Worm (Caenorhabditis elegans) whole organism, midembryonic: ENCODE data around the gene srh-265.

Experiments used
- flt-1 ChIP-seq: fragments of 200-800 bp; sonication (Bioruptor generic); IDR thresholded peaks from 2 replicates; pipeline ENCODE4 v1.3.6; 2022; ENCODE audit warnings: missing genetic modification characterization, missing compliant biosample characterization
- klf-2 ChIP-seq: fragments of 200-800 bp; sonication (Bioruptor generic); conservative IDR thresholded peaks from 2 replicates; pipeline ENCODE4 v1.3.6; 2022; ENCODE audit warnings: missing genetic modification reagents, missing genetic modification characterization, missing compliant biosample characterization

DNA sequence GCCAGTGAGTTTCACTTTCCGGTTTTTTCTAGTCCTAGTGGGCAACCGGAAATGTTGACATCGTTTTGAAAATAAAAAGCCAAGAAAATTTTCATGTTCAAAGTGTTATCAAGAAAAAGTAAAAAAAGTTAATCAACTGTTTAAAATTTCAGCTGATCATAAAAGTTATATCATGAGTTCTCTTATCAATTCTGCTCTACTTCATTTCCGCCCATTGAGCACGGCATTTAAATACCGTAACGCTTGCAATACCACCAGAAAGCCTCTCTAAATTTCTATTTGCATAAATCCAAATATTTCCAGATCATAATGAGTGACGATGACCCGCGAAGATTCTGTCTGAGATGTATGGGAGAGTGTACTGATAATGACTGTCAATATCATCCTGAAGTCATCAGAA is 28.6 kb downstream of the srh-265 start, which contains the start of gene T26H5.9:
- TF ChIP-seq klf-2 (GFP tag; lab: Robert Waterston, UW) = no peak
- TF ChIP-seq flt-1 (GFP tag; lab: Robert Waterston, UW) = no peak
